Fruit fly (Drosophila melanogaster): Measurements from ENCODE around the gene Vha100-2.

Vha100-2 gene

DNA sequence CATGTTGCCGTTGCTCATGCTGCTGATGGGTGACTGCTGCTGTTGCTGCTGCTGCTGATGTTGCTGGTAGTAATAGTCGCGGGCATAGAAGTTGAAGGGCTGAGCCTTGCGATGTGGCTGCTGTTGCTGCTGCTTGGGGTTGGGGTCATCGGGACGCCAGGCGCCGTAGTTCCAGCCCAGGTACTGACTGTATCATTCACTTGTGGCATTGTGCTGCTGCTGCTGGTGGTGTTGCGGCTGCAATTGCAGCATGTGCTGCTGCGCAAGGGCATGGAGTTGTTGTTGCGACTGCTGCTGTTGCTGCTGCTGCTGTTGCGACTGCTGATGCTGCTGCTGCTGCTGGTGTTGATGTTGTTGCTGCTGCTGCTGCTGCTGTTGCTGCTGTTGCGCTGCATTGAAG is 23.5 kb upstream of the Vha100-2 start:
- TF ChIP-seq insv (optimal IDR thresholded peaks at IDR 0.05) (no peak), Myc (optimal IDR thresholded peaks at IDR 0.05) (no peak), ttk (optimal IDR thresholded peaks at IDR 0.05) (no peak), psq (optimal IDR thresholded peaks at IDR 0.05) (no peak), Sin3A (optimal IDR thresholded peaks at IDR 0.05) (no peak), h (optimal IDR thresholded peaks at IDR 0.05) (no peak)

DNA sequence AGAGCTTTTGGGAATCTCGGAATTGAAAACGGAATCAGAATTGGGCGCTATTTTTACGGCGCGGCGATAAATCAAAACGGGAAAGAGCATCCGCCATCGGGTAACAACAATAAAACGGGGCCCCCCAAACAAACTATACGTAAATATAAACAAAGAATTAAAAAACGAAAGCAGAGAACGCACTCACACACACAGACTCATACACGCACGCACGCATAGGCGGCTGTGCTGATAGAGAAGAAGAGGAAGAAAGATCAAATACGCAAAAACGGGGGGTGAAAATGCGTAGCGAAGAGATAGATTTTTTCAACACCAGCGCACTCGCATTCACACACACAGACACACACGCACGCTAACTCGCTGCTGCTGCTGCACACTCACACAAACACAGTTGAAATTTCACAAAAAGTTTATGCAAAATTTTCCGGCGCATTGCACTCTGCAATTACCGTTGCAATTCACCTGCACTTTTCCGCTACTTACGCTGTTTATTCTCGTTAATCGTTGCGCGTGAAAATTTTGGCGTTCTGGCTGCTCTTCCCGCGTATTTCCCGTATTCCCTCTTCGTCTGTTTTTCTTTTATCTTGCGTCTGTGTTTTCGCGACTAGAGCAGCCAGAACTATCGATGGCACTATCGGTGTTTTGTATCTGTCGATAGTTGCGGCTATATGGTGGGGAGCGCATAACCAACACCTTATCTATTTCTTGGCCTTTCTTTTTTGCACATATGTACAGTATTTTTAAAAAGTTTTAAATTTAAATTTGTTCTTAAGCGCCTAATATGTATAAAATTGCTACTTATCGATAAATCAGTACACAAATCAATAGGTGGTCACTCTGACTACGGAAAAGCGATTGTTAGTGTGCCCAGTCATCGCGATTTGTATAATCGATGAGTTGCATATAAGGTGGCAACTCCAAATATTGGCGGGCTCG is 13.6 kb upstream of the Vha100-2 start, which contains the start of gene CG31122:
Gene CG31122 (minus strand): TSS at position 596 of the 936 bp plus-strand sequence.
- TF ChIP-seq psq (optimal IDR thresholded peaks at IDR 0.05) (peak; percentile 64), h (optimal IDR thresholded peaks at IDR 0.05) (no peak)

DNA sequence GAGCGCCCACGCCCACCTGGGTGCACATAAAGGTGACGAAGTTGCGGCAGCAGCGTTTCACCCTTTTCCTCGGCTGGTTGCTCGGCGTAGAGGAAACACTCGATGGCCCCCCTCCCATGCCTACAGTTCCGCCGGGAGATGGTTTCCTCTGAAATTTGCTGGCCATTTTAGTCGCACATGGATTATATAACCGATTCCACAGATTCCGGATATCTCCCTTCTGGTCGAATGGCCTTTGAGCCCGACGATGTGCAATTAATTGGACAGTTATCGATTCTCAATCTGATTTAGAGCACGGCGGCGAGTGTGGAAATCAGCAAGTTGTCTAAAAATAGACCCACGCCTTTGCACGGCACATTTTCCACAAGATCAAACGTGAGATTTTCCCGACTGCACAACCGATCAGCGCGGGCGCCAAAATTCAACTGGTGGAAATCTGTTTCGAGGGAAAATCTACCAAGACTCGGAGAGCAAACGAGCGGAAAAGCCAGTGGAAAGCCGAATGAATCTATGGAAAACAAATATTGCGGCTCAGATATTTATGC is 12.3 kb upstream of the Vha100-2 start, which contains the start of gene CG10864:
Gene CG10864 (minus strand): TSS at position 427 of the 545 bp plus-strand sequence.
- TF ChIP-seq psq (optimal IDR thresholded peaks at IDR 0.05), result no peak
- TF ChIP-seq insv (optimal IDR thresholded peaks at IDR 0.05), result no peak
- TF ChIP-seq Sin3A (optimal IDR thresholded peaks at IDR 0.05), result no peak
- TF ChIP-seq ttk (optimal IDR thresholded peaks at IDR 0.05), result no peak
- TF ChIP-seq Myc (optimal IDR thresholded peaks at IDR 0.05), result no peak
- no peak for TF ChIP-seq h (optimal IDR thresholded peaks at IDR 0.05)

DNA sequence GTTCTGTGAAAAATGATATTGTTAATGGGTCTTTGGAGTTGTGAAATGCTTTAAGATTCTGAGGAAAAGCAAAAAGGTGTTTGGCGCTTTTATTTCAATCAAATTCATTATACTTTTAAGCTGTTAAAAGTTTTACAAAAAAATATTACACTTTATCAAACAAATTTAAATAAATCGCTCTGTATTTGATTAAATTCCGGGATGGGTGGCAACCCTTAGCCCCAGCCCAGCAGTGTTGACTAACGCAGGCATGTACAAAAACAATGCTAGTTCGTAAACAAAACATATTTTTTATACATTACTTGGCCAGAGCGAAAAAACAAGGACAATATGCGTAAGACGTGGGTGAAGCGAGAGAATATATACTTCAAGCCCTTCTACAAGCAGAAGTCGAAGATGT is 5.7 kb upstream of the Vha100-2 start, which contains the start of gene CG7685:
Gene CG7685 (plus strand): TSS at position 228 of the 400 bp plus-strand sequence.
- no peak for TF ChIP-seq Myc (optimal IDR thresholded peaks at IDR 0.05)
- no peak for TF ChIP-seq ttk (optimal IDR thresholded peaks at IDR 0.05)
- no peak for TF ChIP-seq psq (optimal IDR thresholded peaks at IDR 0.05)
- TF ChIP-seq h (optimal IDR thresholded peaks at IDR 0.05), result no peak
- no peak for TF ChIP-seq insv (optimal IDR thresholded peaks at IDR 0.05)
- TF ChIP-seq Sin3A (optimal IDR thresholded peaks at IDR 0.05), result no peak

DNA sequence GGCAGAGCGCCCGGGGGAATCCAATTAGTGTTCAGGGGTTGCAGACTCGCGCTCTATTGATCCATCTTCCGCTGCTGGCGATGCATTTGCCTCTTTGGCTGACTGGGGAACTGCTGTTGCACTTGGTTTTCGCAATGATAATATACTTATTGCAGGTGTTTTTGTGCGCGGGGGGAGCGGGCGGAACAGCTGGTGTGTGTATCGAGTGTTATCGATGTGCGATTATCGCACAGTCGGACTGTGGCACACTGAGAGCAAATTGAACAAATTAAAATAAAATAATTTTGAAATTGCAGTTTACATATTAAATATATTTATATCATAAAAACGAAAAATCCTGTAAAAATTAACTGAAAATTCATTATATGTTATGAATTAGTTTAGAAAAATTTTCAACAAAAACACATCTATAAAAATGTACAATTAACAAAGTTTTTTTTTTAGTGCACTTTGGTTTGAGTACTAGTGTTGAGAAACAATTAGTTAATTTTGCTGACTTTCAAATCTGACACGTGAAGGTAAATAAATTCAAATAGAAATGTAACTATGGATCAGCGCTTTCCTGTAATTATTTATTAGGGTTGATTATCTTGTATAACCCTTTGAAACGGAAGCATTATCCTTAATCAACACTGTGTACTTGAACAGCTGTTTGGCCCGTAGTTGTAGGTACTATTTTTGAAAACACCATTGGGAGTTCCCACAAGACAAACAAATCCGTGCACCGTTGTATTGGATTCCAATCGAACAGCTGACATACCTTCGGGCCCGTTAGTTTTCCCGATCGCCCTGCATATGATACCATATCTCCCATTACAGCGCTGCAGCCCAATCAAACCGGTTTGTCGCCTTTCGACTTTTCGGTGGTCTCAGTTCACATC is 3.8 kb upstream of the Vha100-2 start, which contains the start of the genes Wdr37 and koko:
Gene Wdr37 (minus strand): TSS at position 168 of the 881 bp plus-strand sequence.
Gene koko (plus strand): TSS at position 478 of the 881 bp plus-strand sequence.
- TF ChIP-seq psq (optimal IDR thresholded peaks at IDR 0.05) (no peak), h (optimal IDR thresholded peaks at IDR 0.05) (no peak), ttk (optimal IDR thresholded peaks at IDR 0.05) (no peak), insv (optimal IDR thresholded peaks at IDR 0.05) (no peak), Myc (optimal IDR thresholded peaks at IDR 0.05) (no peak), Sin3A (optimal IDR thresholded peaks at IDR 0.05) (no peak)

DNA sequence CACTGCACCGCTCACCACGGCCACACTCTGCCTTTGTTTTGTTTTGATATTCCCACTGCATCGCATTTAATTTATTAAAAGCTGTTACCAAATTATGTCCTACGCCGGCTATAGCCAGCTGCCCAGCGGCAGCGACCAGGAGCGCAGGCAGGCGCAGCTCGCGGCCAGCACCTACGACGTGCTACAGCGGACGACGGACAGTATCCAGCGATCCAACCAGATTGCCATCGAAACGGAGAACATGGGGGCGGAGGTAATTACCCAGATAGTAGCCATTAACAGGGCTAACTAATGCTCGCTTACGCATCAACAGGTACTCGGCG is 690 bp upstream of the Vha100-2 start:
- TF ChIP-seq Myc (optimal IDR thresholded peaks at IDR 0.05), result no peak
- TF ChIP-seq psq (optimal IDR thresholded peaks at IDR 0.05), result no peak
- no peak for TF ChIP-seq Sin3A (optimal IDR thresholded peaks at IDR 0.05)
- no peak for TF ChIP-seq insv (optimal IDR thresholded peaks at IDR 0.05)
- no peak for TF ChIP-seq h (optimal IDR thresholded peaks at IDR 0.05)
- no peak for TF ChIP-seq ttk (optimal IDR thresholded peaks at IDR 0.05)

DNA sequence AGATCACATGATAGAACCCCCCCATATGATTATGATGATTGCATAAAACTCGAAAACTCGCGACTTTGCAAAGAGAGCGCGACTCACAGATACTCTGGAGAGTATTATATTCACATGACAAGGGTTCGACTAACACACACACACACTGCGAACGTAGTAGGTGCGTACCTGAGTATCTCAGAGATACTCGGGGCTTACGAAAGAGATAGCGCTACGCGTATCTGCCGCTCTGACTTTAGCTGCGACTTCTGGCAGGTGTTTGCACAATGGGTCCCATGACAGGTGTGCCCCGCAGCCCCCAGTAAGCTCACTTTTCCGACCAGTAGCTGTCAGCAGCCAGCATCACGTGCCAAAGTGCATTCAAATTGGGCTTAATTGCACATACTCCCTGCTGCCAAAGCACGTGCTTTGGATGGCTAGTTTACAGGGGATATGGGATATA is 488 bp downstream of the Vha100-2 start:
- no peak for TF ChIP-seq insv (optimal IDR thresholded peaks at IDR 0.05)
- no peak for TF ChIP-seq Myc (optimal IDR thresholded peaks at IDR 0.05)
- TF ChIP-seq psq (optimal IDR thresholded peaks at IDR 0.05), result peak; percentile 3
- no peak for TF ChIP-seq Sin3A (optimal IDR thresholded peaks at IDR 0.05)

DNA sequence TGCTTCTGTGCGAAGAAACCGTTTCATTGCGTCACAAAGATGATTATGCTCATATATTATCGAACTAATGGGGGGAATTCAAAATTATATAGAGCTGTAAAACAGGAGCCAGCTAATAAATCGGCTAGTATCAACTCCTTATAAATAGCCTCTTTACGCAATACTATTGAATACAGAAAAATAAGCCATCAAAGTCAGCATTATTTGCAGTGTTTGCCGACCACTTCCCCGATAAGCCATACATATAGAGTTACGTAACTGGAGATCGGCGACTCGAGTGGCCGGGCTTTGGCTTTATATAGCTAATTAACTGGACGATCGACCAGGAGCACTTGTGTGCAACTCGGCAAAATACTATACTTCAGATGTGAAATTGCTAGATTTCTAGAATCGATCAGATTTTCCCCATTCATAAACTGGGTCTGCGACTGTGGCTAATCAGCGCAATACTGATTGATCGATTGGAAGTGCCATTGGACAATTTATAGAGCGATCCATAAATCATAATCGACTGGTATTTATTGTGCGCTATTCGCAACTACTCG is 1.1 kb downstream of the Vha100-2 start:
- no peak for TF ChIP-seq insv (optimal IDR thresholded peaks at IDR 0.05)
- TF ChIP-seq h (optimal IDR thresholded peaks at IDR 0.05), result no peak
- TF ChIP-seq Myc (optimal IDR thresholded peaks at IDR 0.05), result no peak
- no peak for TF ChIP-seq ttk (optimal IDR thresholded peaks at IDR 0.05)
- TF ChIP-seq Sin3A (optimal IDR thresholded peaks at IDR 0.05), result no peak
- no peak for TF ChIP-seq psq (optimal IDR thresholded peaks at IDR 0.05)

DNA sequence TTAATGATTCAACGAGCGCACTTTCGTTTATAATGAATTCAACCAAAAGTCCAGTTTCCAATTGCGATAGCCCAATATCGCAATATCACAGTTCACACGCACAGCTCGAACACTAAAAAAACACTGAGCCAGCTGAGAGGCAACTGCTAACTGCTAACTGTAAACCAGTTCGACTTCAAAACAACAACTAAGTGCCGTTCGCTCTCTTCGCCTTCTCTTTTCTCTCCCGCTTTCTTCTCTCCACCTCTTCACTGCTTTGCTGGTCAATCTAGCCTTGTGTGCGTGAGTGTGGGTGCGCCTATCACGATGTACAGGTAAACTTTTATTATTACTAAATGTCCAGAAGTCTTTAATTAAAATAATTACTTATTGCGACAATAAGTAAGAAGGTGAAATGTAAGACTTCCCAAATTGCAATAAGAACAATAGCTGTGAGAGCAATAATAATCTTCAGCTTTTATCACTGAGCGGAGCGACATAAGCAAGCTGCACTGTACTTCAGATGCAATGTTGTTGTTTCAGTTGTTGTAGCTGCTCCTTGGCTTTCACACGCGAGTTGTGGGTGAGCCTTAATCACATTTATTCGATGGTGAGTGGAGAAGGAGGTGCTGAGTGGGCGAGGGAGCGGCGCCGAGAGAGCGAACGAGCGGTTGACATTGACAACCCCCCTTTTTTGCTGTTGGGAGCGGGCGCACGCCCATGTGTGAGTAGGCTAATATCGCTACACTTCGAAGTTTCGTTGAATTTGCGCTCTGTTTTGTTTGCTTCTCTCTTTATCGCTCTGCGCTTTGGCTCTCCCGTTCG is 2.0 kb downstream of the Vha100-2 start, which contains the start of gene Vti1b:
Gene Vti1b (plus strand): TSS at position 195 of the 804 bp plus-strand sequence.
- TF ChIP-seq Myc (optimal IDR thresholded peaks at IDR 0.05) (no peak), h (optimal IDR thresholded peaks at IDR 0.05) (no peak), psq (optimal IDR thresholded peaks at IDR 0.05) (no peak), insv (optimal IDR thresholded peaks at IDR 0.05) (no peak), Sin3A (optimal IDR thresholded peaks at IDR 0.05) (no peak), ttk (optimal IDR thresholded peaks at IDR 0.05) (no peak)

DNA sequence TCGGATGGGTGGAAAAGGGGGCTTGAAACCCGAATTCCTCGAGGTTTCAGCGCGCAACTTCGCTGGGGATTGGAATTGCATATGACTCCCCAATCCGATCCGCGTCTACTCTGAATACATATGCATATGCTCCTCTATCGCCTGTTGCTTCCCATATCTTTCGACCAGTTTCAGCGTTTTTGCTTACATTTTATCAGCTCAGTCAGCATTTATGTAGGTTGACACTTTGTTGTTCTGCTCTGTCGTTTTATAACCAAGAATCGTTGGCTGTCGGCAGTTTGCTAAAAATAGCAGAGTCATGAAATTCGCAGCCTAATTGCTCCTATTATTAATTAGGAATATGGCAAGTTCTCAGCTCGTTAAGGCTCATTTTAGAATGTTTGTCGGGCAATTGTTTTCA is 3.3 kb downstream of the Vha100-2 start:
- TF ChIP-seq Myc (optimal IDR thresholded peaks at IDR 0.05) (no peak), ttk (optimal IDR thresholded peaks at IDR 0.05) (no peak), h (optimal IDR thresholded peaks at IDR 0.05) (no peak), insv (optimal IDR thresholded peaks at IDR 0.05) (no peak), Sin3A (optimal IDR thresholded peaks at IDR 0.05) (no peak), psq (optimal IDR thresholded peaks at IDR 0.05) (no peak)
